Worm (Caenorhabditis elegans) whole organism, late embryonic: ENCODE results near the gene F55H2.7.

Experiments used
- C08G9.2 ChIP-seq: sonication (generic microtip); optimal IDR thresholded peaks from 2 replicates; lab custom pipeline; 2016; ENCODE audit warnings: mild to moderate bottlenecking, missing genetic modification characterization, moderate library complexity, missing compliant biosample characterization
- ama-1 ChIP-seq: fragments of 150-350 bp; optimal IDR thresholded peaks from 2 replicates; lab custom pipeline; 2014
- ceh-31 ChIP-seq: sonication (generic microtip); optimal IDR thresholded peaks from 2 replicates; lab custom pipeline; 2016; ENCODE audit warnings: missing genetic modification characterization, missing compliant biosample characterization
- ceh-45 ChIP-seq: fragments of 200-800 bp; sonication (Bioruptor generic); IDR thresholded peaks from 2 replicates; pipeline ENCODE4 v1.3.6; 2022; ENCODE audit warnings: missing genetic modification reagents, missing genetic modification characterization, missing compliant biosample characterization
- elt-2 ChIP-seq: sonication (generic microtip); optimal IDR thresholded peaks from 2 replicates; lab custom pipeline; 2016; ENCODE audit warnings: missing genetic modification reagents, missing genetic modification characterization, missing compliant biosample characterization
- lin-11 ChIP-seq: fragments of 200-800 bp; sonication (Bioruptor generic); optimal IDR thresholded peaks from 2 replicates; lab custom pipeline; 2018; ENCODE audit warnings: mild to moderate bottlenecking, missing genetic modification characterization, missing compliant biosample characterization
- pha-4 ChIP-seq: fragments of 150-350 bp; optimal IDR thresholded peaks from 2 replicates; lab custom pipeline; 2018; ENCODE audit warnings: missing biosample characterization, missing genetic modification reagents, missing genetic modification characterization
- sdc-2 ChIP-seq: sonication (generic microtip); optimal IDR thresholded peaks from 2 replicates; lab custom pipeline; 2016; ENCODE audit warnings: missing genotype, missing genetic modification characterization, missing compliant biosample characterization
- zip-5 ChIP-seq: sonication (generic microtip); optimal IDR thresholded peaks from 2 replicates; lab custom pipeline; 2016; ENCODE audit warnings: missing genetic modification characterization, missing compliant biosample characterization

DNA sequence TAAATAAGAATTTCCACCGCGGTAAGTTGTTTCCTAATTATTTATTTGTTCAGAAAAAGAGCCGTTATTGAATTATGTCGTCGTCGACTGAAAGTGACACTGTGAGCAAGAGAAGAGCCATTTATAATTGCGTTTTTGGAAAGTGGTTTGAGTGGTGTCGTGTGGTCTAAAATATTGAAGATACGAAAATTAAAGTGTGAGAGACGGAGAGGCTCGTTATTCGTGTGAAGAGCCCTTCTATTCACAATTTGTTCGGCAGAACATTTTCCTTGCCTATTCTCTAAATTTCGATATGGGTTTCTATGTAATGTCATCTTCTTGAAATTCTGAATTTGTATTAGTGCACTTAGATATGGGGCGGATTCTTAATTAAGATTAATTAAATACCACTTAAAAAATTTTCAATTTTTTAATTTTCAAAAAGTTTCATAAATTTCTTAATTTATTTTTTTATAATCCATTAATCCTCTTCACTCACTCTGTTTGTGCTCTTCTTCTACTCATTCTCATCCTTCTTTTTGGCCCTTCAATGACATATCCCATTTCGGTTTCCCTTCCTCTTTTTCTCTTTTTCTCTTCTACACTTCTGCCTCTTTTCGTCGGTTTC lies 6.2 kb downstream of the F55H2.7 start:
- TF ChIP-seq elt-2 (tag; lab: Kevin White, UChicago) (no peak), ceh-45 (GFP tag; lab: Robert Waterston, UW) (no peak), C08G9.2 (tag; lab: Kevin White, UChicago) (no peak), sdc-2 (tag; lab: Kevin White, UChicago) (no peak), ceh-31 (tag; lab: Kevin White, UChicago) (no peak), pha-4 (tag; lab: Kevin White, UChicago) (no peak), zip-5 (tag; lab: Kevin White, UChicago) (no peak), ama-1 (lab: Kevin White, UChicago) (no peak), lin-11 (tag; lab: Kevin White, UChicago) (no peak)
